In genomic region chrIV:6099770-6100169, ce11 we compare ENCODE assay signal across 5 worm cellular contexts.
TF ChIP-seq lines count a peak whose summit lies in the region.

No protein-coding gene starts in this region.

TF ChIP-seq in whole organism, L1 larva, 84 proteins besides CTCF, POLR2A, EP300 and RAD21 (continued from another document and continues in another):
- TF ChIP-seq fkh-4 (tag; optimal IDR thresholded peaks at IDR 0.05; lab: Kevin White, UChicago; ENCODE audit: borderline replicate concordance) (no peak), fkh-8 (tag; optimal IDR thresholded peaks at IDR 0.05; lab: Kevin White, UChicago) (no peak), swsn-7 (tag; optimal IDR thresholded peaks at IDR 0.05; lab: Kevin White, UChicago) (no peak), hpl-2 (GFP tag; optimal IDR thresholded peaks at IDR 0.05; lab: Kevin White, UChicago) (no peak), ets-5 (GFP tag; IDR thresholded peaks at IDR 0.05; lab: Robert Waterston, UW) (no peak), alr-1 (tag; optimal IDR thresholded peaks at IDR 0.05; lab: Kevin White, UChicago; ENCODE audit: borderline replicate concordance) (no peak), xbp-1 (tag; optimal IDR thresholded peaks at IDR 0.05; lab: Kevin White, UChicago) (no peak), hlh-17 (GFP tag; optimal IDR thresholded peaks at IDR 0.05; lab: Kevin White, UChicago; ENCODE audit: borderline replicate concordance) (no peak), lin-14 (GFP tag; optimal IDR thresholded peaks at IDR 0.05; lab: Kevin White, UChicago) (peak; percentile 83), mep-1 (tag; optimal IDR thresholded peaks at IDR 0.05; lab: Kevin White, UChicago) (no peak), lin-13 (GFP tag; optimal IDR thresholded peaks at IDR 0.05; lab: Kevin White, UChicago) (no peak), dpl-1 (GFP tag; optimal IDR thresholded peaks at IDR 0.05; lab: Kevin White, UChicago) (peak in 1 of 3 experiments; percentile 26), nhr-77 (tag; optimal IDR thresholded peaks at IDR 0.05; lab: Kevin White, UChicago) (no peak), unc-86 (tag; optimal IDR thresholded peaks at IDR 0.05; lab: Kevin White, UChicago) (no peak), unc-130 (tag; optimal IDR thresholded peaks at IDR 0.05; lab: Kevin White, UChicago) (peak; percentile 41), lin-39 (tag; optimal IDR thresholded peaks at IDR 0.05; lab: Kevin White, UChicago) (no peak), nhr-84 (tag; optimal IDR thresholded peaks at IDR 0.05; lab: Kevin White, UChicago) (no peak), rnt-1 (tag; optimal IDR thresholded peaks at IDR 0.05; lab: Kevin White, UChicago) (no peak), snu-23 (GFP tag; optimal IDR thresholded peaks at IDR 0.05; lab: Kevin White, UChicago) (peak; percentile 60), unc-98 (GFP tag; IDR thresholded peaks at IDR 0.05; lab: Robert Waterston, UW) (no peak), efl-3 (GFP tag; optimal IDR thresholded peaks at IDR 0.05; lab: Kevin White, UChicago) (no peak), ama-1 (optimal IDR thresholded peaks at IDR 0.05; lab: Kevin White, UChicago) (no peak), tlp-1 (tag; optimal IDR thresholded peaks at IDR 0.05; lab: Kevin White, UChicago) (no peak), Y116A8C.19 (tag; optimal IDR thresholded peaks at IDR 0.05; lab: Kevin White, UChicago; ENCODE audit: borderline replicate concordance) (no peak), nhr-90 (tag; optimal IDR thresholded peaks at IDR 0.05; lab: Kevin White, UChicago; ENCODE audit: poor library complexity) (peak; percentile 77), lsy-2 (tag; optimal IDR thresholded peaks at IDR 0.05; lab: Kevin White, UChicago) (peak; percentile 19 to 72)

TF ChIP-seq in whole organism, L2 larva, 48 proteins besides CTCF, POLR2A, EP300 and RAD21 (continued from another document):
- TF ChIP-seq sma-3 (GFP tag; optimal IDR thresholded peaks at IDR 0.05; lab: Kevin White, UChicago) (peak; percentile 92), sma-9 (GFP tag; optimal IDR thresholded peaks at IDR 0.05; lab: Kevin White, UChicago) (peak; percentile 98), sma-9 (tag; optimal IDR thresholded peaks at IDR 0.05; lab: Kevin White, UChicago) (no peak), nhr-77 (tag; optimal IDR thresholded peaks at IDR 0.05; lab: Kevin White, UChicago) (no peak), mbf-1 (tag; optimal IDR thresholded peaks at IDR 0.05; lab: Kevin White, UChicago) (no peak)

TF ChIP-seq in whole organism, L3 larva, 47 proteins besides CTCF, POLR2A, EP300 and RAD21 (continued from another document):
- TF ChIP-seq fkh-10 (GFP tag; optimal IDR thresholded peaks at IDR 0.05; lab: Kevin White, UChicago) = no peak
- no peak for TF ChIP-seq nhr-76 (tag; optimal IDR thresholded peaks at IDR 0.05; lab: Kevin White, UChicago)
- TF ChIP-seq unc-39 (tag; optimal IDR thresholded peaks at IDR 0.05; lab: Kevin White, UChicago) = no peak
- TF ChIP-seq daf-12 (tag; optimal IDR thresholded peaks at IDR 0.05; lab: Kevin White, UChicago) = no peak
- TF ChIP-seq nhr-77 (tag; optimal IDR thresholded peaks at IDR 0.05; lab: Kevin White, UChicago) = no peak
- no peak for TF ChIP-seq snpc-4 (tag; optimal IDR thresholded peaks at IDR 0.05; lab: Kevin White, UChicago)
- TF ChIP-seq skn-1 (tag; optimal IDR thresholded peaks at IDR 0.05; lab: Kevin White, UChicago) = no peak
- no peak for TF ChIP-seq sea-2 (GFP tag; optimal IDR thresholded peaks at IDR 0.05; lab: Kevin White, UChicago)
- TF ChIP-seq hmg-11 (tag; optimal IDR thresholded peaks at IDR 0.05; lab: Kevin White, UChicago) = no peak
- peak; percentile 85 for TF ChIP-seq nhr-23 (tag; optimal IDR thresholded peaks at IDR 0.05; lab: Kevin White, UChicago)
- peak; percentile 17 for TF ChIP-seq nhr-25 (tag; optimal IDR thresholded peaks at IDR 0.05; lab: Kevin White, UChicago)
- no peak for TF ChIP-seq mdl-1 (tag; optimal IDR thresholded peaks at IDR 0.05; lab: Kevin White, UChicago)
- TF ChIP-seq ztf-11 (tag; optimal IDR thresholded peaks at IDR 0.05; lab: Kevin White, UChicago) = no peak
- no peak for TF ChIP-seq nhr-28 (tag; optimal IDR thresholded peaks at IDR 0.05; lab: Kevin White, UChicago)

TF ChIP-seq in whole organism, L4 larva, 104 proteins besides CTCF, POLR2A, EP300 and RAD21 (continued from another document):
- TF ChIP-seq ZK337.2 (GFP tag; IDR thresholded peaks at IDR 0.05; lab: Robert Waterston, UW) = no peak
- TF ChIP-seq nhr-28 (tag; optimal IDR thresholded peaks at IDR 0.05; lab: Kevin White, UChicago) = peak; percentile 85
- peak; percentile 74 for TF ChIP-seq hlh-30 (tag; optimal IDR thresholded peaks at IDR 0.05; lab: Kevin White, UChicago; ENCODE audit: insufficient read depth)
- TF ChIP-seq mes-2 (tag; optimal IDR thresholded peaks at IDR 0.05; lab: Kevin White, UChicago; ENCODE audit: poor library complexity, severe bottlenecking) = peak; percentile 8
- TF ChIP-seq dve-1 (tag; optimal IDR thresholded peaks at IDR 0.05; lab: Kevin White, UChicago; ENCODE audit: insufficient read depth) = peak; percentile 81
- no peak for TF ChIP-seq fos-1 (tag; optimal IDR thresholded peaks at IDR 0.05; lab: Kevin White, UChicago)
- TF ChIP-seq nhr-102 (tag; optimal IDR thresholded peaks at IDR 0.05; lab: Kevin White, UChicago) = peak; percentile 37
- peak; percentile 47 for TF ChIP-seq nhr-76 (tag; optimal IDR thresholded peaks at IDR 0.05; lab: Kevin White, UChicago)
- TF ChIP-seq gei-8 (GFP tag; optimal IDR thresholded peaks at IDR 0.05; lab: Kevin White, UChicago) = peak; percentile 72
- TF ChIP-seq zip-2 (tag; optimal IDR thresholded peaks at IDR 0.05; lab: Kevin White, UChicago) = no peak
- TF ChIP-seq ZK546.5 (tag; optimal IDR thresholded peaks at IDR 0.05; lab: Kevin White, UChicago) = no peak
- TF ChIP-seq nhr-48 (tag; optimal IDR thresholded peaks at IDR 0.05; lab: Kevin White, UChicago) = peak; percentile 88
- no peak for TF ChIP-seq hmg-1.1 (GFP tag; IDR thresholded peaks at IDR 0.05; lab: Robert Waterston, UW)
- TF ChIP-seq pqm-1 (tag; optimal IDR thresholded peaks at IDR 0.05; lab: Kevin White, UChicago) = peak; percentile 52
TF ChIP-seq in whole organism, L4 larva: peak in this region for 21.

TF ChIP-seq in whole organism, young adult, 124 proteins besides CTCF, POLR2A, EP300 and RAD21 (continued from another document):
- TF ChIP-seq mxl-1 (tag; optimal IDR thresholded peaks at IDR 0.05; lab: Kevin White, UChicago) (no peak), bed-2 (GFP tag; IDR thresholded peaks at IDR 0.05; lab: Robert Waterston, UW) (no peak)
